Worm (Caenorhabditis elegans) whole organism, dauer: ENCODE results near the gene Y37D8A.2.

Experiments
- unc-62 ChIP-seq: sonication (generic microtip); optimal IDR thresholded peaks from 2 replicates; lab custom pipeline; 2017; ENCODE audit warnings: missing biosample characterization, missing genetic modification reagents, missing genetic modification characterization

The Y37D8A.2 gene

DNA sequence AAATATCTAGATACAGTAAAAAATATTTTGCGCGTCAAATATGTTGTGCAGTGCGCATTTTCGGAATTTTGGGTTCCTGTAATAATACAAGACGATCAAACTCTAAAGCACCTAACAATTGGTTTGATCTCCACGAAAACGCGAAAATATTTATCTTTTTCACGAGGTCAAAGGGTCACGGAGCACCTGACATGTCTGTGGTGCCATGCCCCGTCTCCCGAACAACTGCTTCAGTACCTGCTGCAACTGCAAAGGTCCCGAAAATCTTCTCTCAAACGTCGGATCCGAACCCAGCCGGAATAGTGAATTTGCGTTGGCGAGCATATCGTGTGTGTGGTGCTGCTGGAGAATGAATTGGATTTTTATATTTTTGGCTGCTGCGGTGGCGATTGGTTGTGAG is at the start of gene Y37D8A.2, which contains the start of gene Y37D8A.25:
Gene Y37D8A.2 (plus strand): TSS at position 285 of the 400 bp plus-strand sequence.
Gene Y37D8A.25 (minus strand): TSS at position 345 of the 400 bp plus-strand sequence.
- no peak for TF ChIP-seq unc-62

DNA sequence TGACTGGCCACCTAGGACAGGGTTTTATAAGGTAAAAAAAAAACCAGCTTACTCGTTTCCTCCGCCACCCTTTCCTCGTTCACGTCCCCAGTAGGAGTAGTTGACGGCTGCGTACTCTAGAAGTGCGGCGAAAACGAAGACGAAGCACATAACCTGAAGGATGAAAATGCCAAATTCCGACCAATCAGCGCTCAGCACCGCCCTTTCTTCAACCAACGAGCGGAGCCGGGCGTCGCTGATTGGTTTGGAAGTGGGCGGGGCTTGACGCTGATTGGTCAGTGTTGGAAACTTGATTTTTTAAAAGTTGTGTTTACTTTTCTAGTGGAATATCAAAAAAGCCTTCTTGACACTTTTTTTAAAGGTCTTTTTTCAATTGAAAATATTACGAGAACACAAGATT is 46.2 kb upstream of the Y37D8A.2 start:
- no peak for TF ChIP-seq unc-62

DNA sequence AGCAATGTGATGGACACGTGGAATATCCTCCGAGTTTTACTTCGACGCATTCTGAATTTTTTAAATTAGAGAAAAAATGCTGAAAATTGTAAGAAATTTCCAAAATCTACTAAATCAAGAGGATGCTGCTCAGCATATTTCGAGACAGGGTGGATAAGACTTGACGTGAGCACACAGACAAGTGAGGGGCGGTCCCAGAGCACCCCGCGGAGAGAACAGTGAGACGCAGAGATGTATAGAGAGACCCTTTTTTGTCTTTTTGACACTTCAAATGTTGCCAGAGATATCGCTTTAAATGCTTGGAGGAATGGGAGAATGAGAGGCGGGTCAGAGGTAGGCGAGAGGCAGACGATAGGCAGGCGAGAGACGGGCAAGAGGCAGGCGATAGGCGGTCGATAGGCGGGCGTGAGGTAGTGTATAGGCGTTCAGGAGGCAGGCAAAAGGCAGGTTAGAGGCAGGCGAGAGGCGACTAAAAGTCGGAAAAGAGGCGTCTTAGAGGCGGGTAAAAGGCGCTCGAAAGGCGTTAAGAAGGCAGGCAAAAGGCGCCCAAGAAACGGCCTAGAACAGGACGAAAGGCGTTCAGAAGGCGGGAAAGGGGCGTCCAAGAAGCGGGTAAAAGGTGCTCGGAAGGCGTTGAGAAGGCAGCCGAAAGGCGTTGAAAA is 40.2 kb upstream of the Y37D8A.2 start, which contains the start of gene gab-1:
Gene gab-1 (minus strand): TSS at position 51 of the 662 bp plus-strand sequence.
- TF ChIP-seq unc-62: no peak

DNA sequence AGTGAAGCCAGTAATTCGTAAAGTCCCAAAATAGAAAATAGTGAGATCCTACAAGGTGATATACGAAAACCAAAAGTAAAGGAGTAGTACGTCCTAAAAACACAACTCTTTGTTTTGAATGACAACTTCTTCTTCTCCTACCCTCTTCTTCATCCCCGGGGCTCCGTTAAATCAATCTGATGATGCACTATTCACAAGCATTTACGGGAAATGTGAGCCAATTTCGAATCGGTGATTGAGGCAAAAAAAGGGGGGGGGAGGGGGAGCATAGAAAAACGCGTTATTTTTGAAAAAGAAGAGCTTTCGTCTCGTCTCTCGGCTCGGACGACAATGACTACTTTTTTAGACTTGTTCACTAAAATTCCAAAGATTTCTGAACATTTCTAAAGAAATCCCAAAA is 36.1 kb upstream of the Y37D8A.2 start:
- no peak for TF ChIP-seq unc-62

DNA sequence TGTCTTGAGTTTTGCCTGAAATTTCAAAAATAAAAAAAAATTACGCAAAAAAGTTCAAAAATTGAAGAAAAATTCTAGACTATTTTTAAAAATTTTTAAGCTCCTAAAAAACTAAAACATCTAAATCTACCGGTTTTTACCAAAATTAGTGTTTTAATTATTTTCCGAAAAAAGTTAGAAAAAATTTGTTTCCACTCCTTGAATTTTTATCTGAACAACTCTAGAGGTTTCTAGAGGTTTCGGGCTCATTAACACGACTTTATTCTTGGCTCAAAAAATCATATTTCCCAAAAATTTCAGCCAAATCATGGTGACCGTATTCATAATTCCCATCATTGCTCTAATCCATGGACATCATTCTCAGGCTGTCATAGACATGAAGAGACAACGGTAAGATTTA is 35.1 kb upstream of the Y37D8A.2 start, which contains the start of gene lgc-37:
Gene lgc-37 (plus strand): TSS at position 301 of the 400 bp plus-strand sequence.
- TF ChIP-seq unc-62: no peak

DNA sequence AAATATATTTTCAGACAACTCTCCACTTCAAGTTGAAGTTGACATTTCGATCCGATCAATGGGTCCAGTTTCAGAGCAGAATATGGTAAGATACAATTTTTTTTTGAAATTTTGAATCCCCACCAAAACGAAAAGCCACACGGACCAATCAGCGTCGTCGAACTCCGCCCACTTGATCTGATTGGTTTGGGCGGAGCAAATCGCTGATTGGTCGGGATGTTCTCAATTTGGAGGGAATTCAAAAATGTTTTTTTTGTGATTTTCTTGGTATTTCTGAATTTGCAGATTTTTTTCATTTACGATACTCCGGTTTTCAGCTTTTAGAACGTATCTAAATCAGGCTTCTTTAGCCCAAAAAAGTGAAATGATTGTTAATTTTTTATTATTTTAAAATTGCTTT is 34.6 kb upstream of the Y37D8A.2 start:
- TF ChIP-seq unc-62: no peak

DNA sequence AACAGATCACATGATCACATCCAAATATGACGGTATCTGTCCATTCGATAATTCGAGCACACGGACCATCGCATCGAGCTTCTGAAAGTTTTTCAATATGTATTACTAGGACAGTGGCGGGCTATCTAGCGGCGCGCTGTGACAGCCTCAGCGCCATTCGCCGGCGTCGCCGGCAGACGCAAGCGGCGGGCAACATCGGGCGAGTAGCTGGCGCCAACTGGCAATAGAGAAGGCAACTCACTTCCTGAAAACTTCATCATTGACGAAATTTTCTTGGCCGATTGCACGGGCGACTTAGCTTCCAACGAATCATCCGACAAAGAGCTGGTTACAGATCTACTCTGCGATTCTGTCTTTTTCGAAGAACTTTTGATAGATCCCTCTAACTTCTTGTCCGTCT is 31.8 kb upstream of the Y37D8A.2 start:
- no peak for TF ChIP-seq unc-62

DNA sequence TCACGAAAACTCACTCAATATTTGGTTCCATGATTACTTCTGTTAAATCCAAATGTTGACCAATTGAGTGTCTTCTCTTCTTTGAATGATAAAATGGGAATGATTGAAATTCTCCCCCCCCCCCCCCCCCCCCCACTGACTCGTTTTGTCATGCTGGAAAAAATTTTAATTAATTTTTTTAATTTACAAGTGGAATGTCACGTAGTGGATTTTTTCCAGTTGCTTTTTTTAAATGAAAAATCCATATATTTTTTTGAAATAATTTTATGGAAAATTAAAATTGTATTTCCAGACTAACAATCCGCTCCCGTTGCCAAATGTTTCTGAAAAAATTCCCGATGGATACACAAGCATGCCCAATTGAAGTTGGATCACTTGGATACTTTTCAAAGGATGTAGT is 30.6 kb upstream of the Y37D8A.2 start, which contains the start of gene BE10.1:
Gene BE10.1 (minus strand): TSS at position 101 of the 400 bp plus-strand sequence.
- TF ChIP-seq unc-62: no peak

DNA sequence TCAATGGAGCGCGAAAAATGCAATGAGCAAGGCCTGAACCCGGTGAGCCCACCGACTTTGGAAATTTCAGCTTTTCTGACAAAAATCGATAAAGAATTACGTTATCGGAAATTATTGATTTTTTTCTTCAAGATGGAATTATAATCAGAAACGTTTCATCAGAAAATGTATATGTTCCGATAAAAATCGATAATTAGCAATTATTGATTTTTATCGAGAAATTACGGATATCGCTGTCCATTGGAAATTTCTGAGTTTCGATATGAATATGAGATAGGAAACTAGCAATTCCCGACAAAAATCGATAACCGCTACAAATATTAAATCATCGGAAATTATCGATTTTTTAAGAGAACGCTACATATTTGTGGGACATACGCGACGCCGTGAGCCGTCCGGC is 25.8 kb upstream of the Y37D8A.2 start:
- TF ChIP-seq unc-62: no peak

DNA sequence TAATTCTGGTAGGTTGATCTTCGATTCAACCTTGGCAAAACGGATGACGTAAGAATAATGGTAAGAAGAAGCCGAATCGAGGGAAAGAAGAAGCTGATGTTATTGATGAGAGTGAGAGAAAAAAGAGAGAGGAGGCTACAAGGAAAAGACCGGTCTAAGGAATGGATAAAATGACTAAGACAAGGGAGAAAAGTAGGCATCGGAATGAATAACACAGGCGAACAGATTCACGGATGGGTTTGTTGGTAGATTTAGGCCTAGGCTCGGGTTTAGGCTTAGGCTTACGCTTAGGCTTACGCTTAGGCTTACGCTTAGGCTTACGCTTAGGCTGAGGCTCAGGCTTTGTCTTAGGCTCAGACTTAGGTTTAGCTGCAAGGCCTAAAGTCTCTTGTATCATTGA is 21.5 kb upstream of the Y37D8A.2 start, which contains the start of gene agmo-1:
Gene agmo-1 (minus strand): TSS at position 101 of the 400 bp plus-strand sequence.
- no peak for TF ChIP-seq unc-62

DNA sequence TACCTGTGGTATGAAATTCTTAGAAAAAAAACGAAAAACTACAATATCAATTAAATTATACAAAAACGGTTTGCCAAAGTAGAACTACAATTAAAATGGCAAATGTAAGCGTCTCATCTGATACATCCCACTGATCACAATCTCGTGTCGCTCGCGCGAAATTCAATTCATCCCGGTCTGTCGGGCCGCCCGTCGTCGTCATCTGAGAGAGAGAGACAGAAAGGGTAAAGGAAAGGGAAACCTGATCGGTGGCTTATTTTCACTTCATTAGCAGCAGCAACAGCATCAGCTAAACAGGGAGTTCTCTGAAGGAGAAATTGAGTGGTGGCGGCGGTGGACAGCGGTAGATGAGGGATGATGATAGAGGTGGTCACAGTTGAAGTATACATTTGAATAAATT is 19.5 kb upstream of the Y37D8A.2 start:
- TF ChIP-seq unc-62: no peak

DNA sequence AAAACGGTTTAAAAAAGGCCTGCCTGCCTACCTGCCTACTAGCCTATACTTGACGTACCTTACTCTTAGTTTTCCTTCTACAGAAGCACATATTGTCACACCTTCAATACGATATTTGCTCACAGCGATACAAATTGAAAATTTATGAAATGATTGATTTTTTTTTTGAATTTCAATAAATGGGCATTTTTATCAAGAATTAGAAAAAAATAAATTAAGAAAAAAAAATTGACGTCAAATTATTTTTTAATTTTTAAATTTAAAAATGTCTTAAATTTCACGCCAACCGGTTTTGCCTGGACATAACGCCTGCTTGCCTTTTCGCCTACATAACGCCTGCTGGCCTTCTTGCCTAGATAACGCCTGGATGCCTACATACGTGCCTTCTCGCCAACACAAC is 13.3 kb upstream of the Y37D8A.2 start, which contains the start of gene BE10.5:
Gene BE10.5 (minus strand): TSS at position 101 of the 400 bp plus-strand sequence.
- no peak for TF ChIP-seq unc-62

DNA sequence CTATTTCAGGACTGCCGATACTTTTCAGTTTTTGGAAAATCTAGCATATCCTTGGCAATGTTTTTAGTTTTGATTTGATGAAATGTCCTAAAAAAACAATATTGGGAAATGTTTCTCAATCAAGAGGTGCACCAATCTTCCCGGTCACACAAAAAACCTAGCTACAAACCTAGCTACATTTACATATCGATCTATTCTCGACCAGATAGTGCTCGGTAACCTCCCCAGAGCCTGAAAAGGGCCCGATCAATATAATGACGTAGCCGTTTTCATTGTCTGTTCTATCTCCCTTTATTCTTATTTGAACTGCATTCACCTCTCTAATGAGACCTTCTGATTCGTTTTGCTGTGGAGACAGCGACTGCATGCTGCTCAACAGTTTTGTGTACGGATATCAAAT is 12.3 kb upstream of the Y37D8A.2 start, which contains the start of gene BE10.3:
Gene BE10.3 (plus strand): TSS at position 301 of the 400 bp plus-strand sequence.
- no peak for TF ChIP-seq unc-62

DNA sequence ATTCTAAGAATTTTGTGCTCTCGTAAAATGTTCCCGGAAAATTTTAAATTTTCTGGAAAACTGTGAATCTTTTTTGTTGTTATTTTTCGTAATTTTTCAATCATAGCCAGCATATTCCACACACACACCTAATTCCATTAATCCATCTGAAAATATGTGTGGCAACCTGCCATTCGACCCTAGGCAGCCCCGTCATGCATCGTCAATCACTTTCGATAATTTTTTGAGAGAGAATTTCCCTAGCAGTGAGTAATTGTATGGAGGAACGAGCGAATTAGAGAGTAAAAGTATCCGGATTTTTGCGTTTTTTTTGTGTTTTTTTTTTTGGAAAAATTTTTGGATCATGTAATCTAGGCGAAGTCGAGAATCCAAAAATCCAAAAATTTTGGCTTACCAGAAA is 6.8 kb upstream of the Y37D8A.2 start, which contains the start of gene BE10.4:
Gene BE10.4 (plus strand): TSS at position 301 of the 400 bp plus-strand sequence.
- TF ChIP-seq unc-62: no peak

DNA sequence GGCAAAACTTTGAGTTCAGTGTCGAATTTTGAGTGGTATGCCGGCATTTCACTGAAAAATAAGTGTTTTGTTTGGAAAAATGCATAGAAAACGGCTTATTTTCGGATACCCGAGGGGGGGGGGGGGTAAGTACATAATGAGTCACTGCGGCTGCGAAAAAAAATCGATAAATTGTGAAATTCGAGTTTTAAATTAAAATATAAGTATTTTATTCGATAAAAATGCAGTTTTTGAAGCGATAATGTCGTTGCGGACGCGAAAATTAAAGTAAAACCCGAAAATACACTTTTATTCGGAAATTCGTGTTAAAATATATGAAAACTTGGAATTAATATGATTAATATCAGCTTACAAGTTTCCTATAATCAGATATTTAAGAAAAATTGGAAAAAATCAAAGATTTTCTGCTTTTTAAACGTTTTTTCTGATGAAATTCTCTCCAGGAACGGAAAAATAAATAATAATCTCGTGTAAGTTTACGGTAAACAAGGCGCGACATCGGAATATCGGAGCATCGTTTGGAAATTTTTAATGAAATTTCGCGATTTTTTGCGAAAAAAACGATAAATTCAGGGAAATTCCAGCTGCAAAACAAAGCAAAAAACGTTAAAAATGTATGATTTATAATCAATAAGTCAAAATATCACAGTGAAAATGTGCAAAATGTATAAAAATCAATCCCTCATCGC is 1.8 kb upstream of the Y37D8A.2 start, which contains the start of gene arx-5:
Gene arx-5 (minus strand): TSS at position 51 of the 689 bp plus-strand sequence.
- no peak for TF ChIP-seq unc-62

DNA sequence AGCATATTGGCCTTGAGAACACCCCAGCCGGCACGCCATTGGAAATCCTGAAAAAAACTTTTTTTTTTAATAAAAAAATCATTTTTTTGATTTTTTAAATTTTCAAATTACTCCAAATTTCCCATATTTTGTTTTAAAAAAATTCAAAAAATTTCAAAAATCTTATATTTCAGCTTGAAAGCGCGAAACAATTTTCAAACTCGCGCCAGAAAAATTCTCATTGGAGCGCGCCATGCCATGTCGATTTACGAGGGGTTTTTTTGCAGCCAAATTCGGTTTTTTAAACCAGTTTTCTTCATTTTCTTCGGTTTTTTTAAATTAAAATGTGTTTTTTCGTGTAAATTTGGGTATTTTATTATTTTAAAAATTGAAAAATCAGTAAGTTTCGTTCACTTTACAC is 845 bp upstream of the Y37D8A.2 start:
- no peak for TF ChIP-seq unc-62

DNA sequence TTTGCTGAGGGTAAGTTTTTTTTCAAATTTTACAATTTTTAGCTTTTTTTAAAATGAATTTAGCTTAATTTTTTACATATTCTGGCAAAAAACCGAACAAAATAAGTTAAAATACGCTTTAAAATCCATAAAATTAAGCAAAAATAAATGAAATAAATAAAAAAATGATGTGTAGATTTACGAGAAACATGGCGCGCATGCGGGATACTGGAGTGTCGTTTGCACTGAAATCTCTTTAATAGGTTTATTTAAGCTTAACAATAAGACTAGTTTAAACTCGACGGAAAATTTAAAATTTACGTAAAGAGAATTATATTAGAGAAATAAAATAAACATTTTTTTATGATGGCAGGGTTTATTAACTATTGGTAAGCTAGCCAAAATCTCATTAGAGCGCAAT is 1.3 kb downstream of the Y37D8A.2 start:
- no peak for TF ChIP-seq unc-62
